Fruit fly (Drosophila melanogaster): ENCODE data around the gene frac.

frac gene

DNA sequence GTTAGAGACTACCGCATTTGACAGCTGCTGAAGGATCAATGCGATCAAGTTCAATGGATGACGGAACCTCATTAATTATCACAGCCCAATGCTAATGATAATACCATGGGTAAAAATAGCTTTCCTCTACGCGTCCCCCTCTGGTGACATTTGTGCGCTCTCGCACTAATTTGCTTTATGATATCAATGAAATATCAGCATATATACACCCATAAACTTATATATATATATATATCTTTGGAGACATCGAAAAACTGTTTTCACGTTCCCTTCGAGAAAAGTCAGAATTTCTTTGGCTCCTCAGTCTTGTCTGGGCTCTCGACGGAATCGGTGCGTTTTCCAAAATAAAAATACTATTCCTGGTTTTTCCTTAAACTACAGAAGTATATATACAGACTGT lies at the start of gene frac:
TSS of gene frac (plus strand) at position 301 of the 400 bp plus-strand sequence.
- TF ChIP-seq CG7101 (tag; optimal IDR thresholded peaks at IDR 0.05) (no peak), ovo (GFP tag; optimal IDR thresholded peaks at IDR 0.05) (no peak), tj (GFP tag; optimal IDR thresholded peaks at IDR 0.05) (no peak), CG14711 (tag; optimal IDR thresholded peaks at IDR 0.05) (no peak), Clk (GFP tag; optimal IDR thresholded peaks at IDR 0.05) (no peak), Hr96 (GFP tag; optimal IDR thresholded peaks at IDR 0.05) (no peak), toe (GFP tag; optimal IDR thresholded peaks at IDR 0.05) (no peak), cic (GFP tag; optimal IDR thresholded peaks at IDR 0.05) (no peak), CG5204 (GFP tag; optimal IDR thresholded peaks at IDR 0.05) (no peak), CG33017 (tag; optimal IDR thresholded peaks at IDR 0.05) (no peak), pad (GFP tag; optimal IDR thresholded peaks at IDR 0.05) (no peak), bab1 (GFP tag; optimal IDR thresholded peaks at IDR 0.05) (no peak), kay (GFP tag; ENCODE audit: borderline replicate concordance) (no peak), CG11617 (GFP tag; optimal IDR thresholded peaks at IDR 0.05) (no peak)

DNA sequence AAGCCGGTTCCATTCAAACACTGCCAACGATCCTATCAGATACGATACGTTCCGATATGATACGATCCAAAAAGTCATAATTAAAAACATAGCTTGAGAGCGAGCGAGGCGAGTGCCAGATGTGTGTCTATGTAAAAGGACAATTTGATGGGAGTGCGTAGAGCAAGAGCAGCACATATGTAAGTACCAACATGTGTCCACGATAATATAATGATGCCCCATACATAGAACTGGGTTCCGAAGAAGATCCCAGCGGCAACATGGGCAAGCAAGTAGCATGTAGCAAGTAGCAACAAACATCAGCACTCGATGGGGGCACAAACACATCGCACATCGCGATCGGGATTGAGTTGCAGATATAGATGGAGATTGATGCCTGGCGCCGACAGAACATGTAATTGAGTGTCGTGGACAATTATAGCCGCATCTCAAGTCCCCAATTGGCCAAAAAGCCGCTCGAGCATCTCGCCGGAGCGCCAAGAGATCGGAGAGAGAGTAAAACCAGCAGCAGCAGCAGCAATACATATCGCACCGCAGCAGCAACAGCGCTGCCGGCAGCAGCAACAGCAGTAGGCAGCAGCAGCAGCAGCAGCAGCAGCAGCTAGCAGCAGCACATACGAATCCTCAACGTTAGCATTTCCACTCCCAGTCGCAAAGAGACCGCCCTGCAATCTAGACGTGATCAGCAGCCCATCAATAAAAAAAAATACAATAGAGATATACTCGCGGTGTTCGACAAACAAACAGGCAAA lies 43.9 kb upstream of the frac start, which contains the start of gene ltl:
TSS of gene ltl (plus strand) at position 647 of the 752 bp plus-strand sequence.
- no peak for TF ChIP-seq CG14711 (tag; optimal IDR thresholded peaks at IDR 0.05)
- peak; percentile 18 for TF ChIP-seq cic (GFP tag; optimal IDR thresholded peaks at IDR 0.05)
- no peak for TF ChIP-seq Hr96 (GFP tag; optimal IDR thresholded peaks at IDR 0.05)

DNA sequence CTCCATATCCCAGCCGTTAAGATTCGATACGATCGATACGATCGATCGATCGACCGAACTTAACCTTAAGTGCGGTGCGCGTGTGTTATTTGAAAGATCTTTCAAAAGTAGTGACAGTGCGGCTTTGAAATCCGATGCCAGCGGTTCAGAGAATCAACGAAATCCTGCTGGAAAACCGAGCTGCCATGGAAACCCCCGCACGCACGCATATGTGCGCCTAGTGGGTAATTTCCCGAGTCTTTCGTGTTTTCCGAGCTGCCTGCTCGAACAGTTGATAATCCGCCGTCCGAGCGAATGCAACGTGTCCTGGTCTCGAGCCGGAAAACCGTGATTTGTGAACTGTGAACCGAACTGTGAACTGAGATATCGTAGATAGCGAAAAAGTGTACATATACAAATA lies 43.2 kb upstream of the frac start:
- TF ChIP-seq tj (GFP tag; optimal IDR thresholded peaks at IDR 0.05) (no peak), toe (GFP tag; optimal IDR thresholded peaks at IDR 0.05) (no peak), CG1620 (GFP tag; optimal IDR thresholded peaks at IDR 0.05) (no peak)

DNA sequence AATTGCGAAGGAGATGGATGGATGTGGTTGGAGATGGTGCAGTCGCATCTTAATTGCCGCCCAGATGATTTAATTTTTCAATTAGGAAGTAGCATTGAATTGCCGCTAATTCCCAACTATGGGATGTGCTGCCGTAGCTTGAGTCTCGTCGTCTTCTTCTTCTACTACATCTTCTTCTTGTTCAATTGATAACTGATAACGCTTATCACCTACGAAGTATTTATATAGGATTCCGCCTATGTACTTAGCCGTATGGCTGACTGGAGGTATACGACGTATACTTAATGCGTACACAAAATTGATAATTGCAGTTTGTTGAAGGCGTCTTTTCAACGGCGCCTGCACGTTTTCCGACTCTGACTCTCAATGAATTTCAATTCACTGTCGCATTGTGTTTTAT lies 41.8 kb upstream of the frac start:
- TF ChIP-seq cnc (optimal IDR thresholded peaks at IDR 0.05) (no peak), cic (GFP tag; optimal IDR thresholded peaks at IDR 0.05) (peak; percentile 78), CG5204 (GFP tag; optimal IDR thresholded peaks at IDR 0.05) (no peak)

DNA sequence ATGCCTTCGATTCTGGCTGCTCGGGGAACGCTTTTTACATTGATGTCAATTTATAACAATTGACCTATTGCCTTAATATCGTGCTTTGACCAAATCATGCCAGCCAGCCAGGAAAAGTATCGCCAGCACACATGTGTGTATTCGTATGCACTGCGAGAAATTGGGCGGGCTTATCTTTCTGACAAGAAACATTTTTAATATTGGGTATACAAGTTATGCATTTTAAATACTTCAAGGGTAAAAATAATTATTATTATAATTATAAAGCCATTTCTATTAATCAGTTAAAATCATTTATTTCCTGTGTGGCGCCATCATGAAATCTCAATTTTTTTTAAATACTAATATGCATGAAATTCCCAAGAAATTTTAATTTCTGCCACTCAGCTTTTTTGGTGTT lies 40.6 kb upstream of the frac start:
- TF ChIP-seq kay (GFP tag; ENCODE audit: borderline replicate concordance) (peak; percentile 16), CG33017 (tag; optimal IDR thresholded peaks at IDR 0.05) (no peak)

DNA sequence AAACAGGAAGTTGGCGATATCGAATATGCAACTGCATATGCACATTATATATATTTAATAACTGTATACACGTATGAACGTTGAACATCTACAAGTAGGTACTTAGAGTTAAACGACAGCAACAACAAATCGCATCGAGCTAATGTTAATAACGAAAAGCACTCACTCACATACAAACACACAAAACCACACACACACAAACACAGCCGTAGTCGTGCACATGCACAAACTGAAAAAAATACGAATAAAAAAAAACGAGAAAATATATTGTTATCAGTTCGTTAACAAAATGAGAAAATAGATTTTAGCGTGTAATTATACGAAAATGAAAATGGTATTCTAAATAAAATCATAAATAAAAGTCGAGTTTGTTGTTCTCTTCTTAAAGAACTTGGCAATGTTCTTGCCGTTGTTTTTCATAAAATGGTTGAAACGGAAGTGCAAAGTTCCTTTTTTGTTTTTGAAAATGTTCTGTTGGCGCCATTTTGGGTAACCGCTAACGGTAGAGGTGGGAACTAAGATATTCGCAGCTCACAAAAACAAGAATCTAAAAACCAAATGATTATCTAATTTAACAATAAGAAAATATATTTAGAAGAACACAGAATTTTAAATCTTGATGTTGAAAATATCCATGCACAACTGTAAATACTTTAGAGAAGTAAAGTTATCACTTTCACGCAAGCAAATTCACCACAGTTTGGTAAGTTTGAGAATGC lies 34.6 kb upstream of the frac start:
- TF ChIP-seq kay (GFP tag; ENCODE audit: borderline replicate concordance) = peak; percentile 82
- no peak for TF ChIP-seq bab1 (GFP tag; optimal IDR thresholded peaks at IDR 0.05)

DNA sequence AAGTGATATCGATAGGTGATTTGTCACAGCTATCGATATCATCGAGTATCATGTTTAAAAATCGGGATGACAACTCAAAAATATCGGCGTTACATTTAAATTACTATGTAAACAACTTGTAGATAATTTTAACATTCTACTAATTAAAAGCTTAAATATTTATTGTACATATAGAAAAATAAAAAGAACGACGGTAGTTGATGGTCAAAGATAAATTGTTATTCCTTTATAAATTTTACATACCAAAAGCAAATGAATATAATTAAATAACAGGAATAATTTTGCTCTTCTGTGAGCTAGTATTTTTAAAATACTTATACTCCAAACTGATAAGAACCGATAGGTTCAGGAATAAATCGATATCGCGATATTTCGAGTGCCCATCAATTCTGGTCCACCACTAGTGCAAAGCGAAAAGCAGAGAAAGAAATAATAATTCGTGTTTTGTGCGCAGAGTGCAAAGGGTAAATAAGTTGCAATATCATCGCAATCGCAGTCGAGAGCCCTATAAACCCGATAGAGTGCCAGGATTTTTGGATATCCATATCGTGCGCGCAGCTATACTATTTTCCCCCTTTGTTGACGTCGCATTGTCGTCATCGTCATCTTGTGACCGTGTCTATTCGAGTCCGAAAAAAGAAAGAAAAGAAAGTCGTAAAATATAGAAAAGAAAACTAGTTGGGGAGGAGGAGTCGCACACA lies 33.9 kb upstream of the frac start, which contains the start of gene lqf:
TSS of gene lqf (plus strand) at position 401 of the 701 bp plus-strand sequence.
- TF ChIP-seq toe (GFP tag; optimal IDR thresholded peaks at IDR 0.05) (peak; percentile 51), CG11617 (GFP tag; optimal IDR thresholded peaks at IDR 0.05) (no peak), Crg-1 (GFP tag; optimal IDR thresholded peaks at IDR 0.05) (no peak), Hr96 (GFP tag; optimal IDR thresholded peaks at IDR 0.05) (peak; percentile 4), cnc (optimal IDR thresholded peaks at IDR 0.05) (peak in 1 of 2 experiments; percentile 66), kay (GFP tag; ENCODE audit: borderline replicate concordance) (peak; percentile 68), tj (GFP tag; optimal IDR thresholded peaks at IDR 0.05) (no peak), CG7101 (tag; optimal IDR thresholded peaks at IDR 0.05) (peak; percentile 38), CG12768 (GFP tag; optimal IDR thresholded peaks at IDR 0.05) (peak; percentile 24), CG14711 (tag; optimal IDR thresholded peaks at IDR 0.05) (peak; percentile 45)

All from whole organism, adult.